Worm (Caenorhabditis elegans) whole organism, young adult: ENCODE measurements around the gene F56F11.2.

Experiments used
- B0019.2 ChIP-seq: fragments of 200-800 bp; sonication (Bioruptor generic); conservative IDR thresholded peaks from 2 replicates; pipeline ENCODE4 v1.3.6; 2022; ENCODE audit warnings: missing genetic modification reagents, missing genetic modification characterization, missing compliant biosample characterization
- B0035.1 ChIP-seq: sonication (generic microtip); optimal IDR thresholded peaks from 2 replicates; lab custom pipeline; 2016; ENCODE audit warnings: missing genetic modification characterization, mild to moderate bottlenecking, missing compliant biosample characterization, missing genotype, missing genetic modification reagents
- B0261.1 ChIP-seq: sonication (generic microtip); optimal IDR thresholded peaks from 2 replicates; lab custom pipeline; 2016; ENCODE audit warnings: mild to moderate bottlenecking, missing genetic modification characterization, moderate library complexity, missing compliant biosample characterization
- C06A6.2 ChIP-seq: fragments of 200-800 bp; sonication (Bioruptor generic); conservative IDR thresholded peaks from 2 replicates; pipeline ENCODE4 v1.3.6; 2022; ENCODE audit warnings: missing genetic modification characterization, missing compliant biosample characterization
- F10E7.11 ChIP-seq: sonication (generic microtip); optimal IDR thresholded peaks from 2 replicates; lab custom pipeline; 2017; ENCODE audit warnings: mild to moderate bottlenecking, missing genetic modification characterization, moderate library complexity, missing compliant biosample characterization
- F33H1.4 ChIP-seq: fragments of 200-800 bp; sonication (Bioruptor generic); IDR thresholded peaks from 2 replicates; pipeline ENCODE4 v1.3.6; 2022; ENCODE audit warnings: missing genetic modification reagents, missing genetic modification characterization, missing compliant biosample characterization
- F52B5.7 ChIP-seq: sonication (generic microtip); optimal IDR thresholded peaks from 2 replicates; lab custom pipeline; 2016; ENCODE audit warnings: mild to moderate bottlenecking, missing genetic modification characterization, missing compliant biosample characterization
- F55B11.4 ChIP-seq: sonication (generic microtip); optimal IDR thresholded peaks from 2 replicates; lab custom pipeline; 2016; ENCODE audit warnings: missing compliant biosample characterization, missing genetic modification characterization, borderline replicate concordance; ENCODE audit not compliant: insufficient read depth
- K11D2.4 ChIP-seq: fragments of 200-800 bp; sonication (Bioruptor generic); IDR thresholded peaks from 2 replicates; pipeline ENCODE4 v1.3.6; 2022; ENCODE audit warnings: missing genetic modification reagents, missing genetic modification characterization, missing compliant biosample characterization
- Y53G8AR.9 ChIP-seq: fragments of 200-800 bp; sonication (Bioruptor generic); conservative IDR thresholded peaks from 2 replicates; pipeline ENCODE4 v1.3.6; 2022; ENCODE audit warnings: missing genetic modification reagents, missing genetic modification characterization, missing compliant biosample characterization
- Y67H2A.10 ChIP-seq: fragments of 200-800 bp; sonication (Bioruptor generic); conservative IDR thresholded peaks from 2 replicates; pipeline ENCODE4 v1.3.6; 2022; ENCODE audit warnings: missing genetic modification reagents, missing genetic modification characterization, missing compliant biosample characterization
- akir-1 ChIP-seq: fragments of 200-800 bp; sonication (Bioruptor generic); optimal IDR thresholded peaks from 2 replicates; lab custom pipeline; 2018; ENCODE audit warnings: mild to moderate bottlenecking, missing genetic modification characterization, moderate library complexity, missing compliant biosample characterization
- attf-5 ChIP-seq: fragments of 200-800 bp; sonication (Bioruptor generic); optimal IDR thresholded peaks from 2 replicates; lab custom pipeline; 2018; ENCODE audit warnings: mild to moderate bottlenecking, missing genetic modification characterization, missing compliant biosample characterization
- cebp-1 ChIP-seq, 2 experiments: fragments of 200-800 bp in 1 of 2; sonication (Bioruptor generic) in 1 of 2; sonication (generic microtip) in 1 of 2; IDR thresholded peaks in 1 of 2; optimal IDR thresholded peaks in 1 of 2; 2 replicates each; pipeline versions ENCODE4 v1.3.6 to Lab custom; 2017 to 2022; ENCODE audit warnings: missing compliant biosample characterization in 2 of 2, missing genetic modification characterization in 2 of 2, mild to moderate bottlenecking in 1 of 2, missing genetic modification reagents in 1 of 2, moderate library complexity in 1 of 2
- cebp-2 ChIP-seq: fragments of 200-800 bp; sonication (Bioruptor generic); IDR thresholded peaks from 2 replicates; pipeline ENCODE4 v1.3.6; 2022; ENCODE audit warnings: missing genetic modification characterization, missing compliant biosample characterization
- ceh-100 ChIP-seq: fragments of 200-800 bp; sonication (Bioruptor generic); IDR thresholded peaks from 2 replicates; pipeline ENCODE4 v1.3.6; 2022; ENCODE audit warnings: missing genetic modification reagents, missing genetic modification characterization, missing compliant biosample characterization
- ceh-79 ChIP-seq: sonication (generic microtip); optimal IDR thresholded peaks from 2 replicates; lab custom pipeline; 2017; ENCODE audit warnings: mild to moderate bottlenecking, missing genetic modification characterization, missing compliant biosample characterization
- ceh-91 ChIP-seq: fragments of 200-800 bp; sonication (Bioruptor generic); IDR thresholded peaks from 2 replicates; pipeline ENCODE4 v1.3.6; 2022; ENCODE audit warnings: missing genetic modification reagents, missing genetic modification characterization, missing compliant biosample characterization
- dox-1 ChIP-seq: fragments of 200-800 bp; sonication (Bioruptor generic); IDR thresholded peaks from 2 replicates; pipeline ENCODE4 v1.3.6; 2022; ENCODE audit warnings: missing genetic modification reagents, missing genetic modification characterization, missing compliant biosample characterization
- egrh-3 ChIP-seq: fragments of 200-800 bp; sonication (Bioruptor generic); IDR thresholded peaks from 2 replicates; pipeline ENCODE4 v1.3.6; 2022; ENCODE audit warnings: missing genetic modification reagents, missing genetic modification characterization, missing compliant biosample characterization
- gei-17 ChIP-seq: fragments of 200-800 bp; sonication (Bioruptor generic); optimal IDR thresholded peaks from 2 replicates; lab custom pipeline; 2018; ENCODE audit warnings: mild to moderate bottlenecking, missing genetic modification characterization, missing compliant biosample characterization
- hmg-1.2 ChIP-seq: fragments of 200-800 bp; sonication (Bioruptor generic); IDR thresholded peaks from 2 replicates; pipeline ENCODE4 v1.3.6; 2022; ENCODE audit warnings: missing genetic modification reagents, missing genetic modification characterization, missing compliant biosample characterization
- let-607 ChIP-seq, 2 experiments: fragments of 200-800 bp in 1 of 2; sonication (Bioruptor generic) in 1 of 2; sonication (generic microtip) in 1 of 2; optimal IDR thresholded peaks; 2 replicates each; lab custom pipeline; 2016 to 2018; ENCODE audit warnings: mild to moderate bottlenecking in 2 of 2, missing compliant biosample characterization in 2 of 2, missing genetic modification characterization in 2 of 2, moderate library complexity in 2 of 2, missing genotype in 1 of 2
- lin-26 ChIP-seq: fragments of 200-800 bp; sonication (Bioruptor generic); IDR thresholded peaks from 2 replicates; pipeline ENCODE4 v1.3.6; 2022; ENCODE audit warnings: missing genetic modification reagents, missing genetic modification characterization, missing compliant biosample characterization
- lin-40 ChIP-seq: sonication (generic microtip); optimal IDR thresholded peaks from 2 replicates; lab custom pipeline; 2016; ENCODE audit warnings: missing genetic modification characterization, mild to moderate bottlenecking, missing compliant biosample characterization, missing genotype, missing genetic modification reagents
- lir-1 ChIP-seq: fragments of 200-800 bp; sonication (Bioruptor generic); conservative IDR thresholded peaks from 2 replicates; pipeline ENCODE4 v1.3.6; 2022; ENCODE audit warnings: missing genetic modification reagents, missing genetic modification characterization, missing compliant biosample characterization
- lsy-27 ChIP-seq: sonication (generic microtip); optimal IDR thresholded peaks from 2 replicates; lab custom pipeline; 2017; ENCODE audit warnings: missing genetic modification characterization, mild to moderate bottlenecking, missing compliant biosample characterization, antibody characterized with exemption, missing genotype, borderline replicate concordance; ENCODE audit not compliant: insufficient read depth
- madf-10 ChIP-seq: sonication (generic microtip); optimal IDR thresholded peaks from 2 replicates; lab custom pipeline; 2016; ENCODE audit warnings: mild to moderate bottlenecking, missing genetic modification characterization, missing compliant biosample characterization
- mcd-1 ChIP-seq: fragments of 200-800 bp; sonication (Bioruptor generic); IDR thresholded peaks from 2 replicates; pipeline ENCODE4 v1.3.6; 2022; ENCODE audit warnings: missing genetic modification reagents, missing genetic modification characterization, missing compliant biosample characterization
- mes-4 ChIP-seq: sonication (generic microtip); optimal IDR thresholded peaks from 2 replicates; lab custom pipeline; 2016; ENCODE audit warnings: missing genotype, missing genetic modification characterization, missing compliant biosample characterization
- nfyb-1 ChIP-seq: fragments of 200-800 bp; sonication (Bioruptor generic); IDR thresholded peaks from 2 replicates; pipeline ENCODE4 v1.3.6; 2022; ENCODE audit warnings: missing genetic modification reagents, missing genetic modification characterization, missing compliant biosample characterization
- nhr-80 ChIP-seq: sonication (generic microtip); optimal IDR thresholded peaks from 2 replicates; lab custom pipeline; 2016; ENCODE audit warnings: missing genetic modification characterization, missing compliant biosample characterization
- rpc-1 ChIP-seq, 2 experiments: fragments of 150-350 bp in 1 of 2; sonication (generic microtip) in 1 of 2; optimal IDR thresholded peaks; 2 replicates each; lab custom pipeline; 2014 to 2018; ENCODE audit warnings: missing biosample characterization in 1 of 2, missing genetic modification characterization in 1 of 2, missing genetic modification reagents in 1 of 2, missing genotype in 1 of 2
- snpc-1.1 ChIP-seq: sonication (generic microtip); optimal IDR thresholded peaks from 2 replicates; lab custom pipeline; 2017; ENCODE audit warnings: missing genetic modification characterization, mild to moderate bottlenecking, missing compliant biosample characterization, antibody characterized with exemption, moderate library complexity, missing genotype, missing genetic modification reagents; ENCODE audit not compliant: insufficient read depth
- snpc-1.3 ChIP-seq: sonication (generic microtip); optimal IDR thresholded peaks from 2 replicates; lab custom pipeline; 2017; ENCODE audit warnings: missing genetic modification characterization, mild to moderate bottlenecking, missing compliant biosample characterization, antibody characterized with exemption, moderate library complexity, missing genotype, missing genetic modification reagents; ENCODE audit not compliant: insufficient read depth
- tbp1 ChIP-seq: fragments of 200-800 bp; sonication (Bioruptor generic); optimal IDR thresholded peaks from 2 replicates; lab custom pipeline; 2018; ENCODE audit warnings: mild to moderate bottlenecking, missing genetic modification characterization, missing compliant biosample characterization
- tbx-9 ChIP-seq: sonication (generic microtip); optimal IDR thresholded peaks from 2 replicates; lab custom pipeline; 2016; ENCODE audit warnings: borderline replicate concordance, missing genetic modification characterization, inconsistent platforms, missing compliant biosample characterization
- zim-3 ChIP-seq: sonication (generic microtip); optimal IDR thresholded peaks from 2 replicates; lab custom pipeline; 2017; ENCODE audit warnings: mild to moderate bottlenecking, missing genetic modification characterization, moderate library complexity, missing compliant biosample characterization
- ztf-26 ChIP-seq: sonication (generic microtip); optimal IDR thresholded peaks from 2 replicates; lab custom pipeline; 2017; ENCODE audit warnings: missing genetic modification characterization, missing compliant biosample characterization
- ztf-3 ChIP-seq: fragments of 200-800 bp; sonication (Bioruptor generic); optimal IDR thresholded peaks from 2 replicates; lab custom pipeline; 2018; ENCODE audit warnings: mild to moderate bottlenecking, missing genetic modification characterization, missing compliant biosample characterization
- ztf-6 ChIP-seq: fragments of 200-800 bp; sonication (Bioruptor generic); IDR thresholded peaks from 2 replicates; pipeline ENCODE4 v1.3.6; 2022; ENCODE audit warnings: missing genetic modification reagents, missing genetic modification characterization, missing compliant biosample characterization

F56F11.2 gene

ce11 chrIII:2873116-2873644 lies 8.9 kb upstream of the F56F11.2 start:
- TF ChIP-seq B0261.1 (tag; lab: Kevin White, UChicago) (peak; percentile 54), F33H1.4 (GFP tag; lab: Robert Waterston, UW) (peak; percentile 15; the same call in 1 of the 2 replicates), rpc-1 (optimal IDR thresholded peaks at IDR 0.05; lab: Kevin White, UChicago) (peak; percentile 37), rpc-1 (tag; optimal IDR thresholded peaks at IDR 0.05; lab: Kevin White, UChicago) (peak; percentile 69), gei-17 (no peak), Y67H2A.10 (no peak), tbp1 (GFP tag; lab: Kevin White, UChicago) (peak; percentile 78), hmg-1.2 (GFP tag; lab: Robert Waterston, UW) (peak; percentile 37), lin-26 (0 out of 2 replicates have a peak, but pooled peaks have one; percentile 40), F52B5.7 (no peak)
- TF ChIP-seq, all 124 proteins: peak for 6

- TF ChIP-seq akir-1, result no peak
- TF ChIP-seq attf-5 (GFP tag; lab: Kevin White, UChicago), result peak; percentile 33
- TF ChIP-seq B0261.1 (tag; lab: Kevin White, UChicago), result no peak
- no peak for TF ChIP-seq lin-26
- no peak for TF ChIP-seq mes-4
- TF ChIP-seq tbp1 (GFP tag; lab: Kevin White, UChicago), result peak; percentile 9
- TF ChIP-seq ztf-6 (GFP tag; lab: Robert Waterston, UW), result no peak
- TF ChIP-seq nhr-80 (tag; lab: Kevin White, UChicago), result peak; percentile 84
- peak; percentile 24; the same call in 1 of the 2 replicates for TF ChIP-seq nfyb-1
- no peak for TF ChIP-seq lsy-27 (tag; lab: Kevin White, UChicago)
- TF ChIP-seq dox-1 (GFP tag; lab: Robert Waterston, UW), result peak; percentile 57
- no peak for TF ChIP-seq tbx-9
- no peak for TF ChIP-seq B0019.2 (GFP tag; lab: Robert Waterston, UW)
- TF ChIP-seq snpc-1.1, result no peak
- TF ChIP-seq let-607 (tag; optimal IDR thresholded peaks at IDR 0.05; lab: Kevin White, UChicago), result peak in 1 of 2 experiments; percentile 11
- no peak for TF ChIP-seq B0035.1 (tag; lab: Kevin White, UChicago)
- TF ChIP-seq lin-40 (tag; lab: Kevin White, UChicago), result peak; percentile 60
- TF ChIP-seq zim-3 (tag; lab: Kevin White, UChicago), result no peak
- no peak for TF ChIP-seq ceh-79 (tag; lab: Kevin White, UChicago)
- TF ChIP-seq snpc-1.3 (tag; lab: Kevin White, UChicago), result no peak
- TF ChIP-seq C06A6.2 (GFP tag; lab: Robert Waterston, UW), result 0 out of 2 replicates have a peak, but pooled peaks have one; percentile 42
- no peak for TF ChIP-seq cebp-2 (GFP tag; lab: Robert Waterston, UW)
- no peak for TF ChIP-seq F55B11.4 (tag; lab: Kevin White, UChicago)
- no peak for TF ChIP-seq Y53G8AR.9
- TF ChIP-seq rpc-1 (optimal IDR thresholded peaks at IDR 0.05; lab: Kevin White, UChicago), result no peak
- peak; percentile 52 for TF ChIP-seq rpc-1 (tag; optimal IDR thresholded peaks at IDR 0.05; lab: Kevin White, UChicago)
- TF ChIP-seq F10E7.11 (tag; lab: Kevin White, UChicago), result no peak
- TF ChIP-seq lir-1 (GFP tag; lab: Robert Waterston, UW), result no peak
- TF ChIP-seq egrh-3 (GFP tag; lab: Robert Waterston, UW), result no peak
- no peak for TF ChIP-seq ztf-3 (GFP tag; lab: Kevin White, UChicago)
- TF ChIP-seq K11D2.4 (GFP tag; lab: Robert Waterston, UW), result peak; percentile 69
- TF ChIP-seq cebp-1 (GFP tag; IDR thresholded peaks at IDR 0.05; lab: Robert Waterston, UW), result no peak
- peak; percentile 53 for TF ChIP-seq cebp-1 (tag; optimal IDR thresholded peaks at IDR 0.05; lab: Kevin White, UChicago)
- TF ChIP-seq ceh-100 (GFP tag; lab: Robert Waterston, UW), result no peak
- TF ChIP-seq ceh-91 (GFP tag; lab: Robert Waterston, UW), result no peak
- TF ChIP-seq mcd-1 (GFP tag; lab: Robert Waterston, UW), result 0 out of 2 replicates have a peak, but pooled peaks have one; percentile 15
- TF ChIP-seq ztf-26 (tag; lab: Kevin White, UChicago), result peak; percentile 50
- peak; percentile 16 for TF ChIP-seq madf-10 (tag; lab: Kevin White, UChicago)
Observed at ce11 chrIII:2874144-2874868, 7.8 kb upstream of the F56F11.2 start, which contains the start of gene klf-1. klf-1 (plus strand) TSS chrIII:2874818.
